Fruit fly (Drosophila melanogaster): Measurements from ENCODE around the gene rtp.

dm6 chr3R:5211401-5211800 lies 25.7 kb downstream of the rtp start:
- TF ChIP-seq ttk (optimal IDR thresholded peaks at IDR 0.05) (no peak), Myc (optimal IDR thresholded peaks at IDR 0.05) (no peak)
